Worm (Caenorhabditis elegans) whole organism, late embryonic: ENCODE measurements around the gene fbxb-18.
"Not testable (repeated sequence)": the region's sequence is repeated elsewhere in the genome, so short reads cannot be mapped to it uniquely, and the experiment has no call there.

Experiments
- F13H6.1 ChIP-seq: sonication (generic microtip); optimal IDR thresholded peaks from 2 replicates; lab custom pipeline; 2016; ENCODE audit warnings: missing genetic modification characterization, missing compliant biosample characterization
- ahr-1 ChIP-seq: sonication (generic microtip); optimal IDR thresholded peaks from 2 replicates; lab custom pipeline; 2016; ENCODE audit warnings: missing genetic modification characterization, missing compliant biosample characterization
- ceh-18 ChIP-seq: sonication (generic microtip); optimal IDR thresholded peaks from 2 replicates; lab custom pipeline; 2016; ENCODE audit warnings: missing genetic modification characterization, missing compliant biosample characterization
- ceh-19 ChIP-seq: fragments of 200-800 bp; sonication (Bioruptor generic); optimal IDR thresholded peaks from 2 replicates; lab custom pipeline; 2018; ENCODE audit warnings: mild to moderate bottlenecking, missing genetic modification characterization, missing compliant biosample characterization
- ceh-34 ChIP-seq: sonication (generic microtip); optimal IDR thresholded peaks from 2 replicates; lab custom pipeline; 2016; ENCODE audit warnings: mild to moderate bottlenecking, missing genetic modification characterization, missing compliant biosample characterization
- ceh-48 ChIP-seq: sonication (generic microtip); optimal IDR thresholded peaks from 2 replicates; lab custom pipeline; 2016; ENCODE audit warnings: missing genetic modification characterization, inconsistent platforms, missing compliant biosample characterization
- ceh-9 ChIP-seq: sonication (generic microtip); optimal IDR thresholded peaks from 2 replicates; lab custom pipeline; 2016; ENCODE audit warnings: mild to moderate bottlenecking, missing genetic modification characterization, inconsistent platforms, missing compliant biosample characterization
- dmd-4 ChIP-seq: sonication (generic microtip); optimal IDR thresholded peaks from 2 replicates; lab custom pipeline; 2016; ENCODE audit warnings: borderline replicate concordance, missing genetic modification characterization, missing compliant biosample characterization
- dve-1 ChIP-seq: sonication (generic microtip); optimal IDR thresholded peaks from 2 replicates; lab custom pipeline; 2017; ENCODE audit warnings: antibody characterized with exemption, mild to moderate bottlenecking, missing genetic modification characterization, missing compliant biosample characterization
- elt-2 ChIP-seq: sonication (generic microtip); optimal IDR thresholded peaks from 2 replicates; lab custom pipeline; 2016; ENCODE audit warnings: missing genetic modification reagents, missing genetic modification characterization, missing compliant biosample characterization
- fax-1 ChIP-seq: sonication (generic microtip); optimal IDR thresholded peaks from 2 replicates; lab custom pipeline; 2016; ENCODE audit warnings: missing genotype, missing genetic modification characterization, missing compliant biosample characterization
- gmeb-2 ChIP-seq: sonication (generic microtip); optimal IDR thresholded peaks from 2 replicates; lab custom pipeline; 2016; ENCODE audit warnings: missing genetic modification characterization, inconsistent platforms, missing compliant biosample characterization
- hlh-15 ChIP-seq: sonication (generic microtip); optimal IDR thresholded peaks from 2 replicates; lab custom pipeline; 2016; ENCODE audit warnings: missing genetic modification characterization, missing compliant biosample characterization
- hlh-30 ChIP-seq: sonication (generic microtip); optimal IDR thresholded peaks from 2 replicates; lab custom pipeline; 2017; ENCODE audit warnings: antibody characterized with exemption, missing genetic modification characterization, missing compliant biosample characterization; ENCODE audit not compliant: insufficient read depth
- madf-2 ChIP-seq: sonication (generic microtip); optimal IDR thresholded peaks from 2 replicates; lab custom pipeline; 2017; ENCODE audit warnings: missing genetic modification characterization, missing compliant biosample characterization
- nfya-1 ChIP-seq: sonication (generic microtip); optimal IDR thresholded peaks from 2 replicates; lab custom pipeline; 2017; ENCODE audit warnings: missing genetic modification characterization, mild to moderate bottlenecking, missing compliant biosample characterization, antibody characterized with exemption, moderate library complexity
- nhr-11 ChIP-seq: fragments of 150-350 bp; optimal IDR thresholded peaks from 2 replicates; lab custom pipeline; 2014; ENCODE audit warnings: missing biosample characterization, missing genetic modification characterization
- nhr-232 ChIP-seq: sonication (generic microtip); optimal IDR thresholded peaks from 2 replicates; lab custom pipeline; 2016; ENCODE audit warnings: missing genetic modification characterization, missing compliant biosample characterization
- npax-4 ChIP-seq: sonication (generic microtip); optimal IDR thresholded peaks from 2 replicates; lab custom pipeline; 2016; ENCODE audit warnings: missing genetic modification characterization, missing compliant biosample characterization
- pag-3 ChIP-seq: sonication (generic microtip); optimal IDR thresholded peaks from 2 replicates; lab custom pipeline; 2016; ENCODE audit warnings: missing compliant biosample characterization, missing genetic modification characterization, borderline replicate concordance
- pat-9 ChIP-seq: fragments of 200-800 bp; sonication (Bioruptor generic); optimal IDR thresholded peaks from 2 replicates; lab custom pipeline; 2018; ENCODE audit warnings: mild to moderate bottlenecking, missing genetic modification characterization, moderate library complexity, missing compliant biosample characterization
- pax-1 ChIP-seq: fragments of 150-350 bp; optimal IDR thresholded peaks from 2 replicates; lab custom pipeline; 2014; ENCODE audit warnings: missing biosample characterization, missing genetic modification characterization
- pha-4 ChIP-seq: fragments of 150-350 bp; optimal IDR thresholded peaks from 2 replicates; lab custom pipeline; 2018; ENCODE audit warnings: missing biosample characterization, missing genetic modification reagents, missing genetic modification characterization
- pros-1 ChIP-seq: fragments of 150-350 bp; optimal IDR thresholded peaks from 2 replicates; lab custom pipeline; 2014; ENCODE audit warnings: missing biosample characterization, missing genetic modification reagents, missing genetic modification characterization
- ref-2 ChIP-seq: sonication (generic microtip); optimal IDR thresholded peaks from 2 replicates; lab custom pipeline; 2016; ENCODE audit warnings: missing genetic modification characterization, missing compliant biosample characterization
- rnt-1 ChIP-seq: sonication (generic microtip); optimal IDR thresholded peaks from 2 replicates; lab custom pipeline; 2016; ENCODE audit warnings: missing genetic modification characterization, missing compliant biosample characterization
- sdc-2 ChIP-seq: sonication (generic microtip); optimal IDR thresholded peaks from 2 replicates; lab custom pipeline; 2016; ENCODE audit warnings: missing genotype, missing genetic modification characterization, missing compliant biosample characterization
- sox-2 ChIP-seq: fragments of 200-800 bp; sonication (Bioruptor generic); IDR thresholded peaks from 2 replicates; pipeline ENCODE4 v1.3.6; 2022; ENCODE audit warnings: missing genetic modification reagents, missing genetic modification characterization, missing compliant biosample characterization
- tbx-2 ChIP-seq: sonication (generic microtip); optimal IDR thresholded peaks from 2 replicates; lab custom pipeline; 2016; ENCODE audit warnings: missing genetic modification characterization, missing compliant biosample characterization
- tbx-7 ChIP-seq: sonication (generic microtip); optimal IDR thresholded peaks from 2 replicates; lab custom pipeline; 2016; ENCODE audit warnings: missing genotype, missing genetic modification characterization, missing compliant biosample characterization
- ttx-3 ChIP-seq: sonication (generic microtip); optimal IDR thresholded peaks from 2 replicates; lab custom pipeline; 2016; ENCODE audit warnings: missing genetic modification reagents, missing genetic modification characterization, missing compliant biosample characterization
- unc-3 ChIP-seq, 2 experiments: fragments of 200-800 bp in 1 of 2; sonication (Bioruptor generic) in 1 of 2; sonication (generic microtip) in 1 of 2; conservative IDR thresholded peaks in 1 of 2; optimal IDR thresholded peaks in 1 of 2; 2 replicates each; pipeline versions ENCODE4 v1.3.6 to Lab custom; 2016 to 2022; ENCODE audit warnings: missing compliant biosample characterization in 2 of 2, missing genetic modification characterization in 2 of 2, missing genetic modification reagents in 1 of 2
- unc-42 ChIP-seq: sonication (generic microtip); optimal IDR thresholded peaks from 2 replicates; lab custom pipeline; 2016; ENCODE audit warnings: missing genotype, missing genetic modification characterization, missing compliant biosample characterization
- unc-86 ChIP-seq: sonication (generic microtip); optimal IDR thresholded peaks from 2 replicates; lab custom pipeline; 2016; ENCODE audit warnings: missing genetic modification characterization, missing compliant biosample characterization
- zip-5 ChIP-seq: sonication (generic microtip); optimal IDR thresholded peaks from 2 replicates; lab custom pipeline; 2016; ENCODE audit warnings: missing genetic modification characterization, missing compliant biosample characterization

Gene fbxb-18

ce11 chrII:1668913-1669312, 19.8 kb downstream of the fbxb-18 start, which contains the start of gene srw-97:
TSS of gene srw-97 (minus strand) at chrII:1669013.
- TF ChIP-seq nhr-232 (tag; lab: Kevin White, UChicago) (no peak), ceh-48 (no peak), fax-1 (tag; lab: Kevin White, UChicago) (no peak), npax-4 (tag; lab: Kevin White, UChicago) (no peak), hlh-15 (no peak), F13H6.1 (no peak), sox-2 (no peak), tbx-7 (tag; lab: Kevin White, UChicago) (no peak), madf-2 (no peak), dmd-4 (tag; lab: Kevin White, UChicago) (no peak), unc-42 (tag; lab: Kevin White, UChicago) (no peak), rnt-1 (tag; lab: Kevin White, UChicago) (no peak), pat-9 (tag; lab: Kevin White, UChicago) (no peak), elt-2 (tag; lab: Kevin White, UChicago) (no peak), sdc-2 (tag; lab: Kevin White, UChicago) (no peak), zip-5 (tag; lab: Kevin White, UChicago) (no peak), ttx-3 (tag; lab: Kevin White, UChicago) (no peak)

ce11 chrII:1666025-1666424, 22.7 kb downstream of the fbxb-18 start, which contains the start of gene srlf-29:
TSS of gene srlf-29 (plus strand) at chrII:1666325.
- TF ChIP-seq unc-42 (tag; lab: Kevin White, UChicago): no peak

ce11 chrII:1663516-1663915, 25.2 kb downstream of the fbxb-18 start, which contains the start of gene duxl-1:
TSS of gene duxl-1 (plus strand) at chrII:1663699.
- TF ChIP-seq pag-3: no peak
- peak; percentile 42 for TF ChIP-seq hlh-30
- peak; percentile 25 for TF ChIP-seq ref-2 (tag; lab: Kevin White, UChicago)
- TF ChIP-seq elt-2 (tag; lab: Kevin White, UChicago): peak; percentile 40
- no peak for TF ChIP-seq ahr-1 (tag; lab: Kevin White, UChicago)
- TF ChIP-seq nfya-1: no peak
- peak; percentile 15 for TF ChIP-seq tbx-2 (tag; lab: Kevin White, UChicago)

- no peak for TF ChIP-seq ceh-34
- no peak for TF ChIP-seq unc-3 (GFP tag; conservative IDR thresholded peaks at IDR 0.05; lab: Robert Waterston, UW)
- TF ChIP-seq unc-3 (tag; optimal IDR thresholded peaks at IDR 0.05; lab: Kevin White, UChicago): no peak
- no peak for TF ChIP-seq pros-1 (tag; lab: Kevin White, UChicago)
- no peak for TF ChIP-seq hlh-30
- no peak for TF ChIP-seq ref-2 (tag; lab: Kevin White, UChicago)
- TF ChIP-seq gmeb-2 (tag; lab: Kevin White, UChicago): no peak
- TF ChIP-seq sox-2: no peak
- no peak for TF ChIP-seq pax-1 (tag; lab: Kevin White, UChicago)
- no peak for TF ChIP-seq ahr-1 (tag; lab: Kevin White, UChicago)
- TF ChIP-seq nhr-11 (tag; lab: Kevin White, UChicago): no peak
- TF ChIP-seq unc-86 (tag; lab: Kevin White, UChicago): no peak
- no peak for TF ChIP-seq pha-4 (tag; lab: Kevin White, UChicago)
- no peak for TF ChIP-seq ceh-19 (GFP tag; lab: Kevin White, UChicago)
Measured at ce11 chrII:1662881-1663280, 25.8 kb downstream of the fbxb-18 start, which contains the start of gene ZC204.14. TSS of gene ZC204.14 (minus strand) at chrII:1662949.

- not testable (repeated sequence) for TF ChIP-seq ceh-9 (tag; lab: Kevin White, UChicago); dve-1; ceh-18 (tag; lab: Kevin White, UChicago)
- TF ChIP-seq, all 69 proteins: peak for 0; not testable (repeated sequence) for 69
Measured at ce11 chrII:1660888-1661287, 27.8 kb downstream of the fbxb-18 start, which contains the start of gene ZC204.13. TSS of gene ZC204.13 (minus strand) at chrII:1660988.
